Fruit fly (Drosophila melanogaster): ENCODE data around the gene CG31626.

Gene CG31626

dm6 chr2L:21236633-21237032 is at the start of gene CG31626:
TSS of gene CG31626 (minus strand) at chr2L:21236733.
- no peak for TF ChIP-seq CG8478 (optimal IDR thresholded peaks at IDR 0.05)
- no peak for TF ChIP-seq psq (optimal IDR thresholded peaks at IDR 0.05)
- TF ChIP-seq EcR (GFP tag; optimal IDR thresholded peaks at IDR 0.05): no peak
- TF ChIP-seq usp (GFP tag; optimal IDR thresholded peaks at IDR 0.05): no peak
- no peak for TF ChIP-seq Dll (optimal IDR thresholded peaks at IDR 0.05)
- TF ChIP-seq pan (optimal IDR thresholded peaks at IDR 0.05): no peak

dm6 chr2L:21268140-21268539 is 31.6 kb upstream of the CG31626 start:
- TF ChIP-seq Dll (optimal IDR thresholded peaks at IDR 0.05): no peak
- no peak for TF ChIP-seq EcR (GFP tag; optimal IDR thresholded peaks at IDR 0.05)
- no peak for TF ChIP-seq CG8478 (optimal IDR thresholded peaks at IDR 0.05)
- no peak for TF ChIP-seq pan (optimal IDR thresholded peaks at IDR 0.05)
- TF ChIP-seq psq (optimal IDR thresholded peaks at IDR 0.05): no peak
- TF ChIP-seq usp (GFP tag; optimal IDR thresholded peaks at IDR 0.05): no peak

dm6 chr2L:21266277-21266676 is 29.7 kb upstream of the CG31626 start:
- no peak for TF ChIP-seq EcR (GFP tag; optimal IDR thresholded peaks at IDR 0.05)
- TF ChIP-seq CG8478 (optimal IDR thresholded peaks at IDR 0.05): no peak
- no peak for TF ChIP-seq pan (optimal IDR thresholded peaks at IDR 0.05)
- no peak for TF ChIP-seq usp (GFP tag; optimal IDR thresholded peaks at IDR 0.05)
- TF ChIP-seq psq (optimal IDR thresholded peaks at IDR 0.05): no peak
- no peak for TF ChIP-seq Dll (optimal IDR thresholded peaks at IDR 0.05)

dm6 chr2L:21263470-21264146 is 27.1 kb upstream of the CG31626 start:
- TF ChIP-seq usp (GFP tag; optimal IDR thresholded peaks at IDR 0.05): no peak
- no peak for TF ChIP-seq pan (optimal IDR thresholded peaks at IDR 0.05)
- TF ChIP-seq CG8478 (optimal IDR thresholded peaks at IDR 0.05): no peak
- TF ChIP-seq EcR (GFP tag; optimal IDR thresholded peaks at IDR 0.05): no peak
- TF ChIP-seq Dll (optimal IDR thresholded peaks at IDR 0.05): no peak
- no peak for TF ChIP-seq psq (optimal IDR thresholded peaks at IDR 0.05)

dm6 chr2L:21262832-21263231 is 26.3 kb upstream of the CG31626 start, which contains the start of gene CG8671:
TSS of gene CG8671 (plus strand) at chr2L:21262956.
- TF ChIP-seq CG8478 (optimal IDR thresholded peaks at IDR 0.05): no peak
- no peak for TF ChIP-seq pan (optimal IDR thresholded peaks at IDR 0.05)
- TF ChIP-seq usp (GFP tag; optimal IDR thresholded peaks at IDR 0.05): no peak
- TF ChIP-seq psq (optimal IDR thresholded peaks at IDR 0.05): no peak
- TF ChIP-seq Dll (optimal IDR thresholded peaks at IDR 0.05): no peak
- no peak for TF ChIP-seq EcR (GFP tag; optimal IDR thresholded peaks at IDR 0.05)

dm6 chr2L:21260869-21261268 is 24.3 kb upstream of the CG31626 start:
- TF ChIP-seq pan (optimal IDR thresholded peaks at IDR 0.05) (no peak), usp (GFP tag; optimal IDR thresholded peaks at IDR 0.05) (no peak), CG8478 (optimal IDR thresholded peaks at IDR 0.05) (no peak), EcR (GFP tag; optimal IDR thresholded peaks at IDR 0.05) (no peak), Dll (optimal IDR thresholded peaks at IDR 0.05) (no peak), psq (optimal IDR thresholded peaks at IDR 0.05) (no peak)

- TF ChIP-seq EcR (GFP tag; optimal IDR thresholded peaks at IDR 0.05): no peak
- TF ChIP-seq Dll (optimal IDR thresholded peaks at IDR 0.05): no peak
- no peak for TF ChIP-seq usp (GFP tag; optimal IDR thresholded peaks at IDR 0.05)
- TF ChIP-seq pan (optimal IDR thresholded peaks at IDR 0.05): no peak
- no peak for TF ChIP-seq psq (optimal IDR thresholded peaks at IDR 0.05)
- TF ChIP-seq CG8478 (optimal IDR thresholded peaks at IDR 0.05): no peak
Observed at dm6 chr2L:21259008-21259407, 22.5 kb upstream of the CG31626 start.

dm6 chr2L:21251750-21252149 is 15.2 kb upstream of the CG31626 start:
- TF ChIP-seq CG8478 (optimal IDR thresholded peaks at IDR 0.05): no peak
- peak; percentile 44 to 83 for TF ChIP-seq EcR (GFP tag; optimal IDR thresholded peaks at IDR 0.05)
- no peak for TF ChIP-seq usp (GFP tag; optimal IDR thresholded peaks at IDR 0.05)

dm6 chr2L:21250519-21251336 is 14.2 kb upstream of the CG31626 start:
- TF ChIP-seq EcR (GFP tag; optimal IDR thresholded peaks at IDR 0.05): peak; percentile 33 to 79
- no peak for TF ChIP-seq CG8478 (optimal IDR thresholded peaks at IDR 0.05)
- TF ChIP-seq psq (optimal IDR thresholded peaks at IDR 0.05): no peak

- TF ChIP-seq Dll (optimal IDR thresholded peaks at IDR 0.05) (no peak), usp (GFP tag; optimal IDR thresholded peaks at IDR 0.05) (no peak), pan (optimal IDR thresholded peaks at IDR 0.05) (no peak), psq (optimal IDR thresholded peaks at IDR 0.05) (no peak), EcR (GFP tag; optimal IDR thresholded peaks at IDR 0.05) (no peak)
Observed at dm6 chr2L:21248877-21249276, 12.3 kb upstream of the CG31626 start.

dm6 chr2L:21247967-21248366 is 11.4 kb upstream of the CG31626 start:
- TF ChIP-seq EcR (GFP tag; optimal IDR thresholded peaks at IDR 0.05) (no peak), psq (optimal IDR thresholded peaks at IDR 0.05) (no peak), pan (optimal IDR thresholded peaks at IDR 0.05) (no peak), usp (GFP tag; optimal IDR thresholded peaks at IDR 0.05) (no peak), Dll (optimal IDR thresholded peaks at IDR 0.05) (no peak), CG8478 (optimal IDR thresholded peaks at IDR 0.05) (no peak)

- no peak for TF ChIP-seq usp (GFP tag; optimal IDR thresholded peaks at IDR 0.05)
- no peak for TF ChIP-seq Dll (optimal IDR thresholded peaks at IDR 0.05)
- no peak for TF ChIP-seq CG8478 (optimal IDR thresholded peaks at IDR 0.05)
- TF ChIP-seq psq (optimal IDR thresholded peaks at IDR 0.05): no peak
- no peak for TF ChIP-seq EcR (GFP tag; optimal IDR thresholded peaks at IDR 0.05)
- no peak for TF ChIP-seq pan (optimal IDR thresholded peaks at IDR 0.05)
Observed at dm6 chr2L:21246687-21247086, 10.2 kb upstream of the CG31626 start.

Data from whole organism.